Worm (Caenorhabditis elegans): ENCODE measurements around the gene paqr-1.

- TF ChIP-seq fkh-2 (tag; optimal IDR thresholded peaks at IDR 0.05) (no peak), fkh-10 (GFP tag; optimal IDR thresholded peaks at IDR 0.05) (no peak), aly-2 (tag; optimal IDR thresholded peaks at IDR 0.05) (no peak), nhr-77 (tag; optimal IDR thresholded peaks at IDR 0.05) (no peak), ceh-16 (tag; optimal IDR thresholded peaks at IDR 0.05) (no peak), nhr-12 (tag; optimal IDR thresholded peaks at IDR 0.05) (no peak), lsy-12 (tag; optimal IDR thresholded peaks at IDR 0.05) (no peak), nhr-76 (tag; optimal IDR thresholded peaks at IDR 0.05) (no peak), nhr-28 (tag; optimal IDR thresholded peaks at IDR 0.05) (no peak), elt-1 (tag; optimal IDR thresholded peaks at IDR 0.05) (no peak), jun-1 (tag; optimal IDR thresholded peaks at IDR 0.05) (no peak), ztf-11 (tag; optimal IDR thresholded peaks at IDR 0.05) (no peak), nhr-11 (tag; optimal IDR thresholded peaks at IDR 0.05) (no peak)
These were observed 30.7 kb downstream of the paqr-1 start, which contains the start of gene C01G5.5 for ce11 chrIV:6524531-6524930.
